Worm (Caenorhabditis elegans): ENCODE results near the gene F58G1.3.

- no peak for TF ChIP-seq sox-4 (tag; optimal IDR thresholded peaks at IDR 0.05)
- no peak for TF ChIP-seq ref-2 (tag; optimal IDR thresholded peaks at IDR 0.05)
- TF ChIP-seq C08G9.2 (tag; optimal IDR thresholded peaks at IDR 0.05): no peak
- TF ChIP-seq npax-4 (tag; optimal IDR thresholded peaks at IDR 0.05): no peak
- no peak for TF ChIP-seq nfya-1 (tag; optimal IDR thresholded peaks at IDR 0.05)
- TF ChIP-seq pqm-1 (tag; optimal IDR thresholded peaks at IDR 0.05): no peak
- no peak for TF ChIP-seq ceh-14 (tag; optimal IDR thresholded peaks at IDR 0.05)
- TF ChIP-seq zip-5 (tag; optimal IDR thresholded peaks at IDR 0.05): no peak
- TF ChIP-seq ceh-9 (tag; optimal IDR thresholded peaks at IDR 0.05): no peak
- TF ChIP-seq hlh-30 (tag; optimal IDR thresholded peaks at IDR 0.05; ENCODE audit: insufficient read depth): no peak
- no peak for TF ChIP-seq rnt-1 (tag; optimal IDR thresholded peaks at IDR 0.05)
- no peak for TF ChIP-seq pag-3 (tag; optimal IDR thresholded peaks at IDR 0.05; ENCODE audit: borderline replicate concordance)
- no peak for TF ChIP-seq syd-9 (tag; optimal IDR thresholded peaks at IDR 0.05)
Measured at ce11 chrII:12879758-12880157, 48.4 kb downstream of the F58G1.3 start.

Data from whole organism, late embryonic.